Fruit fly (Drosophila melanogaster): ENCODE measurements around the gene tw.

DNA sequence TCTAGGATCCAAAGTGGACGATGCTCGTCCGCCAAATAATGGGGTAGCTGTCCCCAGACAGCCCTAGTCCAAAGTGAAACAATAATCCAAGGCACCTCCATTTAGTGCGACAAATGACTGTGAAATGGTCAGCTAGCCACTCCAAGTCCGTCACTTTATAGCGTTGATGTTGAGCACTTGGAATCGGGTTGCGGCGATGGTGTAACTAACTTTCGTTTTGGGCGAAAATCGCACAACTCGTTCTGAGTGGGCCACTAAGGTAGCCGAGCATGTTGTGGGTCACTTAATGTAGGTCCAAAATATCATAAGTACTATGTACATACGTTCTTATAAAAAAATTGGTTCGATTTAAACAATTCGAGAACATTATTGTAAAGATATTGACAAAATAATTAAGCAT, 31.0 kb upstream of the tw start, which contains the start of gene CG13361:
- TF ChIP-seq Myc (optimal IDR thresholded peaks at IDR 0.05) (no peak), ttk (optimal IDR thresholded peaks at IDR 0.05) (no peak), psq (optimal IDR thresholded peaks at IDR 0.05) (no peak), h (optimal IDR thresholded peaks at IDR 0.05) (no peak)

Measured in Kc167 (cell line).